Worm (Caenorhabditis elegans) whole organism, L2 larva: ENCODE results near the gene srh-34.

Experiments used
- C34F6.9 ChIP-seq: fragments of 150-350 bp; optimal IDR thresholded peaks from 2 replicates; lab custom pipeline; 2014; ENCODE audit warnings: missing biosample characterization, missing genetic modification characterization
- ama-1 ChIP-seq: fragments of 150-350 bp; optimal IDR thresholded peaks from 2 replicates; lab custom pipeline; 2018; ENCODE audit warnings: inconsistent platforms
- ceh-16 ChIP-seq: fragments of 150-350 bp; optimal IDR thresholded peaks from 2 replicates; lab custom pipeline; 2014; ENCODE audit warnings: missing biosample characterization, missing genetic modification characterization
- ceh-82 ChIP-seq: fragments of 150-350 bp; optimal IDR thresholded peaks from 2 replicates; lab custom pipeline; 2014; ENCODE audit warnings: missing biosample characterization, missing genetic modification characterization
- mab-5 ChIP-seq: fragments of 150-350 bp; optimal IDR thresholded peaks from 2 replicates; lab custom pipeline; 2014; ENCODE audit warnings: missing biosample characterization, missing genetic modification characterization
- nhr-6 ChIP-seq: fragments of 150-350 bp; optimal IDR thresholded peaks from 2 replicates; lab custom pipeline; 2014; ENCODE audit warnings: missing biosample characterization, missing genetic modification characterization
- unc-55 ChIP-seq: fragments of 150-350 bp; sonication (generic microtip); optimal IDR thresholded peaks from 3 replicates; lab custom pipeline; 2014; ENCODE audit warnings: missing biosample characterization, missing genetic modification reagents, missing genetic modification characterization
- zag-1 ChIP-seq: fragments of 150-350 bp; optimal IDR thresholded peaks from 2 replicates; lab custom pipeline; 2014; ENCODE audit warnings: missing biosample characterization, missing genetic modification characterization
- ztf-11 ChIP-seq: sonication (generic microtip); optimal IDR thresholded peaks from 2 replicates; lab custom pipeline; 2017; ENCODE audit warnings: missing biosample characterization, missing genetic modification characterization
- ztf-4 ChIP-seq: fragments of 150-350 bp; optimal IDR thresholded peaks from 2 replicates; lab custom pipeline; 2014; ENCODE audit warnings: missing biosample characterization, missing genetic modification characterization

DNA sequence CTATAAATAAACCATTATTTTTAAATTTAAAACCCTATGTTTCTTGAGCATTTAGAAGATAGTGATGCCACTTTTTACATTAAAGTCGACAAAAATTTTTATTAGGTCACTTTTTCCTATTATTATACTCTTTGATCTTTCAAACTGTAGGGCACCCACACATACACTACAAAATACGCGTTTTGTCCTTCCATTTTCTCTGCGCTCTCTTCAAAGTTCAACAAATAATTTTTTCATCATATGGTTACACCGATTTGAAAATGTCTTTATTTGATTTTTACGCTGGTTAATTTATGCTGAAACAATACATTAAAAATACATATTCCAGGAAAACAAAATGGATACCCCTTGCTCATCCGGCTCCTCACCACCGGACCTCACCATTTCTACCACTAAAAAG, 15.8 kb upstream of the srh-34 start, which contains the start of gene nhr-202:
- TF ChIP-seq ceh-16 (tag; lab: Kevin White, UChicago): no peak
- TF ChIP-seq ztf-11 (tag; lab: Kevin White, UChicago): no peak
- TF ChIP-seq ceh-82 (tag; lab: Kevin White, UChicago): no peak
- TF ChIP-seq nhr-6: no peak
- TF ChIP-seq unc-55: no peak
- no peak for TF ChIP-seq zag-1
- no peak for TF ChIP-seq mab-5 (tag; lab: Kevin White, UChicago)
- TF ChIP-seq C34F6.9 (tag; lab: Kevin White, UChicago): no peak
- no peak for TF ChIP-seq ama-1 (lab: Kevin White, UChicago)
- TF ChIP-seq ztf-4: no peak
